Worm (Caenorhabditis elegans) whole organism, late embryonic: ENCODE results near the gene brd-1.

Source experiments
- F13H6.1 ChIP-seq: sonication (generic microtip); optimal IDR thresholded peaks from 2 replicates; lab custom pipeline; 2016; ENCODE audit warnings: missing genetic modification characterization, missing compliant biosample characterization
- ceh-22 ChIP-seq: sonication (generic microtip); optimal IDR thresholded peaks from 2 replicates; lab custom pipeline; 2017; ENCODE audit warnings: missing biosample characterization, missing genetic modification characterization
- ceh-30 ChIP-seq: fragments of 150-350 bp; optimal IDR thresholded peaks from 2 replicates; lab custom pipeline; 2014; ENCODE audit warnings: missing biosample characterization, missing genetic modification characterization
- ceh-9 ChIP-seq: sonication (generic microtip); optimal IDR thresholded peaks from 2 replicates; lab custom pipeline; 2016; ENCODE audit warnings: mild to moderate bottlenecking, missing genetic modification characterization, inconsistent platforms, missing compliant biosample characterization
- dmd-4 ChIP-seq: sonication (generic microtip); optimal IDR thresholded peaks from 2 replicates; lab custom pipeline; 2016; ENCODE audit warnings: borderline replicate concordance, missing genetic modification characterization, missing compliant biosample characterization
- dve-1 ChIP-seq: sonication (generic microtip); optimal IDR thresholded peaks from 2 replicates; lab custom pipeline; 2017; ENCODE audit warnings: antibody characterized with exemption, mild to moderate bottlenecking, missing genetic modification characterization, missing compliant biosample characterization
- elt-4 ChIP-seq: sonication (generic microtip); optimal IDR thresholded peaks from 2 replicates; lab custom pipeline; 2016; ENCODE audit warnings: missing genetic modification characterization, missing compliant biosample characterization
- ets-4 ChIP-seq: sonication (generic microtip); optimal IDR thresholded peaks from 2 replicates; lab custom pipeline; 2016; ENCODE audit warnings: missing genetic modification characterization, missing compliant biosample characterization
- eyg-1 ChIP-seq: sonication (generic microtip); optimal IDR thresholded peaks from 2 replicates; lab custom pipeline; 2016; ENCODE audit warnings: missing genotype, missing genetic modification characterization, missing compliant biosample characterization
- fkh-10 ChIP-seq: fragments of 150-350 bp; optimal IDR thresholded peaks from 2 replicates; lab custom pipeline; 2014; ENCODE audit warnings: missing biosample characterization, missing genetic modification reagents, missing genetic modification characterization
- hlh-13 ChIP-seq: fragments of 200-800 bp; sonication (Bioruptor generic); optimal IDR thresholded peaks from 2 replicates; lab custom pipeline; 2018; ENCODE audit warnings: mild to moderate bottlenecking, missing genetic modification characterization, missing compliant biosample characterization
- madf-2 ChIP-seq: sonication (generic microtip); optimal IDR thresholded peaks from 2 replicates; lab custom pipeline; 2017; ENCODE audit warnings: missing genetic modification characterization, missing compliant biosample characterization
- pha-4 ChIP-seq: fragments of 150-350 bp; optimal IDR thresholded peaks from 2 replicates; lab custom pipeline; 2018; ENCODE audit warnings: missing biosample characterization, missing genetic modification reagents, missing genetic modification characterization
- unc-55 ChIP-seq: sonication (generic microtip); optimal IDR thresholded peaks from 2 replicates; lab custom pipeline; 2017; ENCODE audit warnings: missing biosample characterization, missing genetic modification reagents, missing genetic modification characterization

- TF ChIP-seq dve-1 (tag; lab: Kevin White, UChicago): peak; percentile 12
- no peak for TF ChIP-seq ceh-30 (tag; lab: Kevin White, UChicago)
- TF ChIP-seq ets-4 (tag; lab: Kevin White, UChicago): no peak
- TF ChIP-seq dmd-4 (tag; lab: Kevin White, UChicago): no peak
- TF ChIP-seq eyg-1 (tag; lab: Kevin White, UChicago): no peak
- TF ChIP-seq ceh-9 (tag; lab: Kevin White, UChicago): no peak
- no peak for TF ChIP-seq ceh-22 (tag; lab: Kevin White, UChicago)
- TF ChIP-seq elt-4 (tag; lab: Kevin White, UChicago): no peak
- no peak for TF ChIP-seq fkh-10 (GFP tag; lab: Kevin White, UChicago)
- TF ChIP-seq pha-4 (tag; lab: Kevin White, UChicago): no peak
- TF ChIP-seq unc-55 (GFP tag; lab: Kevin White, UChicago): no peak
- TF ChIP-seq madf-2 (tag; lab: Kevin White, UChicago): no peak
- TF ChIP-seq hlh-13: no peak
- TF ChIP-seq F13H6.1 (tag; lab: Kevin White, UChicago): no peak
These were observed 807 bp downstream of the brd-1 start for ce11 chrIII:6888497-6888896.
